Fruit fly (Drosophila melanogaster) whole organism: ENCODE measurements around the gene CG7694.

Experiments
- Dll ChIP-seq: fragments of >200 bp; optimal IDR thresholded peaks from 2 replicates; lab custom pipeline; 2017
- EcR ChIP-seq, 2 experiments: fragments of >200 bp; optimal IDR thresholded peaks; 2 replicates each; lab custom pipeline; 2017; ENCODE audit warnings: missing biosample characterization in 2 of 2, missing genetic modification characterization in 2 of 2, missing genetic modification reagents in 2 of 2

dm6 chr3R:18619451-18619942 is 46.6 kb downstream of the CG7694 start:
- no peak for TF ChIP-seq EcR (GFP tag; optimal IDR thresholded peaks at IDR 0.05; lab: Kevin White, UChicago)
- no peak for TF ChIP-seq Dll
